Fruit fly (Drosophila melanogaster) whole organism, pupa: Measurements from ENCODE around the gene Cyp4ac2.
A peak's percentile ranks its signal among the peaks of the same experiment; 100 is the strongest.

ENCODE experiments used
- CG12605 ChIP-seq: fragments of 200-800 bp; sonication (Bioruptor generic); IDR thresholded peaks from 2 replicates; pipeline ENCODE4 v1.3.6; 2022; ENCODE audit warnings: missing biosample characterization, missing genetic modification characterization
- CG13204 ChIP-seq: fragments of 200-800 bp; sonication (Bioruptor generic); optimal IDR thresholded peaks from 2 replicates; lab custom pipeline; 2018; ENCODE audit warnings: missing biosample characterization, mild to moderate bottlenecking, missing genetic modification characterization, moderate library complexity
- CG15710 ChIP-seq: fragments of 200-800 bp; sonication (Bioruptor generic); optimal IDR thresholded peaks from 2 replicates; lab custom pipeline; 2018; ENCODE audit warnings: missing biosample characterization, mild to moderate bottlenecking, missing genetic modification characterization, moderate library complexity
- CG32121 ChIP-seq: fragments of 200-800 bp; sonication (Bioruptor generic); IDR thresholded peaks from 2 replicates; pipeline ENCODE4 v1.3.6; 2022; ENCODE audit warnings: missing biosample characterization, missing genetic modification characterization
- CG8159 ChIP-seq: fragments of 200-800 bp; sonication (Bioruptor generic); optimal IDR thresholded peaks from 3 replicates; lab custom pipeline; 2018; ENCODE audit warnings: missing biosample characterization, mild to moderate bottlenecking, missing genetic modification characterization, moderate library complexity
- CG8301 ChIP-seq: fragments of 200-800 bp; sonication (Bioruptor generic); optimal IDR thresholded peaks from 2 replicates; lab custom pipeline; 2018; ENCODE audit warnings: missing biosample characterization, mild to moderate bottlenecking, missing genetic modification characterization
- CG9948 ChIP-seq: fragments of 200-800 bp; sonication (Bioruptor generic); optimal IDR thresholded peaks from 2 replicates; lab custom pipeline; 2018; ENCODE audit warnings: missing biosample characterization, mild to moderate bottlenecking, missing genetic modification characterization, moderate library complexity
- D1 ChIP-seq: fragments of 200-800 bp; sonication (Bioruptor generic); optimal IDR thresholded peaks from 2 replicates; lab custom pipeline; 2018; ENCODE audit warnings: missing biosample characterization, mild to moderate bottlenecking, missing genetic modification characterization, moderate library complexity
- Pif1A ChIP-seq: fragments of 200-800 bp; sonication (Bioruptor generic); optimal IDR thresholded peaks from 3 replicates; lab custom pipeline; 2016; ENCODE audit warnings: missing biosample characterization, missing genetic modification characterization
- Snoo ChIP-seq: fragments of 200-800 bp; sonication (Bioruptor generic); optimal IDR thresholded peaks from 3 replicates; lab custom pipeline; 2017; ENCODE audit warnings: missing biosample characterization, mild to moderate bottlenecking, missing genetic modification characterization, inconsistent platforms
- fd96Ca ChIP-seq: fragments of 200-800 bp; sonication (Bioruptor generic); IDR thresholded peaks from 3 replicates; pipeline ENCODE4 v1.3.6; 2022; ENCODE audit warnings: missing biosample characterization, missing genetic modification characterization
- gl ChIP-seq: fragments of 200-800 bp; sonication (Bioruptor generic); optimal IDR thresholded peaks from 2 replicates; lab custom pipeline; 2018; ENCODE audit warnings: missing biosample characterization, mild to moderate bottlenecking, missing genetic modification characterization
- rn ChIP-seq: fragments of 200-800 bp; sonication (Bioruptor generic); IDR thresholded peaks from 2 replicates; pipeline ENCODE4 v1.3.6; 2022; ENCODE audit warnings: missing biosample characterization, missing genetic modification characterization

dm6 chr2L:5261223-5261984 is 4.8 kb upstream of the Cyp4ac2 start:
- peak; percentile 66 for TF ChIP-seq CG13204 (GFP tag; lab: Kevin White, UChicago)
- TF ChIP-seq gl (tag; lab: Kevin White, UChicago): peak; percentile 87
- TF ChIP-seq CG8301: peak; percentile 88
- peak; percentile 91 for TF ChIP-seq Pif1A (GFP tag; lab: Kevin White, UChicago)
- TF ChIP-seq rn (GFP tag; lab: Robert Waterston, UW): peak; percentile 48; the same call in 1 of the 2 replicates
- TF ChIP-seq CG15710 (tag; lab: Kevin White, UChicago): peak; percentile 81
- TF ChIP-seq Snoo (tag; lab: Kevin White, UChicago): peak; percentile 71
- peak; percentile 85 for TF ChIP-seq CG9948 (tag; lab: Kevin White, UChicago)
- TF ChIP-seq D1 (tag; lab: Kevin White, UChicago): peak; percentile 63
- TF ChIP-seq CG8159 (tag; lab: Kevin White, UChicago): peak; percentile 90
- TF ChIP-seq CG12605 (GFP tag; lab: Robert Waterston, UW): peak; percentile 68
- peak; percentile 79 for TF ChIP-seq fd96Ca (GFP tag; lab: Robert Waterston, UW)
- TF ChIP-seq CG32121 (GFP tag; lab: Robert Waterston, UW): peak; percentile 74
